Worm (Caenorhabditis elegans) whole organism, young adult: Measurements from ENCODE around the gene nhr-237.

Experiments used
- B0035.1 ChIP-seq: sonication (generic microtip); optimal IDR thresholded peaks from 2 replicates; lab custom pipeline; 2016; ENCODE audit warnings: missing genetic modification characterization, mild to moderate bottlenecking, missing compliant biosample characterization, missing genotype, missing genetic modification reagents
- B0336.3 ChIP-seq: fragments of 200-800 bp; sonication (Bioruptor generic); IDR thresholded peaks from 2 replicates; pipeline ENCODE4 v1.3.6; 2022; ENCODE audit warnings: missing genetic modification characterization, missing compliant biosample characterization
- C06A6.2 ChIP-seq: fragments of 200-800 bp; sonication (Bioruptor generic); conservative IDR thresholded peaks from 2 replicates; pipeline ENCODE4 v1.3.6; 2022; ENCODE audit warnings: missing genetic modification characterization, missing compliant biosample characterization
- F22D6.2 ChIP-seq: sonication (generic microtip); optimal IDR thresholded peaks from 2 replicates; lab custom pipeline; 2016; ENCODE audit warnings: mild to moderate bottlenecking, missing genetic modification characterization, missing compliant biosample characterization
- K12H6.12 ChIP-seq: fragments of 200-800 bp; sonication (Bioruptor generic); optimal IDR thresholded peaks from 2 replicates; lab custom pipeline; 2018; ENCODE audit warnings: mild to moderate bottlenecking, missing genetic modification characterization, missing compliant biosample characterization
- T26A5.8 ChIP-seq: sonication (generic microtip); optimal IDR thresholded peaks from 2 replicates; lab custom pipeline; 2016; ENCODE audit warnings: missing genetic modification characterization, missing compliant biosample characterization
- Y53F4B.3 ChIP-seq: fragments of 200-800 bp; sonication (Bioruptor generic); IDR thresholded peaks from 2 replicates; pipeline ENCODE4 v1.3.6; 2022; ENCODE audit warnings: missing genetic modification reagents, missing genetic modification characterization, missing compliant biosample characterization
- Y53G8AR.9 ChIP-seq: fragments of 200-800 bp; sonication (Bioruptor generic); conservative IDR thresholded peaks from 2 replicates; pipeline ENCODE4 v1.3.6; 2022; ENCODE audit warnings: missing genetic modification reagents, missing genetic modification characterization, missing compliant biosample characterization
- Y56A3A.18 ChIP-seq: fragments of 200-800 bp; sonication (Bioruptor generic); IDR thresholded peaks from 2 replicates; pipeline ENCODE4 v1.3.6; 2022; ENCODE audit warnings: missing genetic modification reagents, missing genetic modification characterization, missing compliant biosample characterization
- Y79H2A.3 ChIP-seq: fragments of 200-800 bp; sonication (Bioruptor generic); conservative IDR thresholded peaks from 2 replicates; pipeline ENCODE4 v1.3.6; 2022; ENCODE audit warnings: missing genetic modification reagents, missing genetic modification characterization, missing compliant biosample characterization
- akir-1 ChIP-seq: fragments of 200-800 bp; sonication (Bioruptor generic); optimal IDR thresholded peaks from 2 replicates; lab custom pipeline; 2018; ENCODE audit warnings: mild to moderate bottlenecking, missing genetic modification characterization, moderate library complexity, missing compliant biosample characterization
- aptf-2 ChIP-seq: fragments of 200-800 bp; sonication (Bioruptor generic); conservative IDR thresholded peaks from 2 replicates; pipeline ENCODE4 v1.3.6; 2022; ENCODE audit warnings: missing genetic modification reagents, missing genetic modification characterization, missing compliant biosample characterization
- attf-3 ChIP-seq: fragments of 200-800 bp; sonication (Bioruptor generic); conservative IDR thresholded peaks from 2 replicates; pipeline ENCODE4 v1.3.6; 2022; ENCODE audit warnings: missing genetic modification reagents, missing genetic modification characterization, missing compliant biosample characterization
- bed-2 ChIP-seq: fragments of 200-800 bp; sonication (Bioruptor generic); IDR thresholded peaks from 2 replicates; pipeline ENCODE4 v1.3.6; 2022; ENCODE audit warnings: missing genetic modification reagents, missing genetic modification characterization, missing compliant biosample characterization
- ccch-3 ChIP-seq: fragments of 200-800 bp; sonication (Bioruptor generic); optimal IDR thresholded peaks from 2 replicates; lab custom pipeline; 2018; ENCODE audit warnings: mild to moderate bottlenecking, missing genetic modification characterization, missing compliant biosample characterization
- cebp-1 ChIP-seq, 2 experiments: fragments of 200-800 bp in 1 of 2; sonication (Bioruptor generic) in 1 of 2; sonication (generic microtip) in 1 of 2; IDR thresholded peaks in 1 of 2; optimal IDR thresholded peaks in 1 of 2; 2 replicates each; pipeline versions ENCODE4 v1.3.6 to Lab custom; 2017 to 2022; ENCODE audit warnings: missing compliant biosample characterization in 2 of 2, missing genetic modification characterization in 2 of 2, mild to moderate bottlenecking in 1 of 2, missing genetic modification reagents in 1 of 2, moderate library complexity in 1 of 2
- cebp-2 ChIP-seq: fragments of 200-800 bp; sonication (Bioruptor generic); IDR thresholded peaks from 2 replicates; pipeline ENCODE4 v1.3.6; 2022; ENCODE audit warnings: missing genetic modification characterization, missing compliant biosample characterization
- ceh-40 ChIP-seq: fragments of 200-800 bp; sonication (Bioruptor generic); IDR thresholded peaks from 2 replicates; pipeline ENCODE4 v1.3.6; 2022; ENCODE audit warnings: missing genetic modification characterization, missing compliant biosample characterization
- dpff-1 ChIP-seq: sonication (generic microtip); optimal IDR thresholded peaks from 2 replicates; lab custom pipeline; 2017; ENCODE audit warnings: mild to moderate bottlenecking, missing genetic modification characterization, missing compliant biosample characterization
- dpl-1 ChIP-seq: fragments of 150-350 bp; optimal IDR thresholded peaks from 2 replicates; lab custom pipeline; 2014; ENCODE audit warnings: missing biosample characterization, missing genetic modification reagents, missing genetic modification characterization
- egrh-3 ChIP-seq: fragments of 200-800 bp; sonication (Bioruptor generic); IDR thresholded peaks from 2 replicates; pipeline ENCODE4 v1.3.6; 2022; ENCODE audit warnings: missing genetic modification reagents, missing genetic modification characterization, missing compliant biosample characterization
- gei-17 ChIP-seq: fragments of 200-800 bp; sonication (Bioruptor generic); optimal IDR thresholded peaks from 2 replicates; lab custom pipeline; 2018; ENCODE audit warnings: mild to moderate bottlenecking, missing genetic modification characterization, missing compliant biosample characterization
- him-1 ChIP-seq: sonication (generic microtip); optimal IDR thresholded peaks from 2 replicates; lab custom pipeline; 2016; ENCODE audit warnings: missing genotype, missing genetic modification reagents, missing genetic modification characterization, missing compliant biosample characterization
- hlh-12 ChIP-seq: sonication (generic microtip); optimal IDR thresholded peaks from 2 replicates; lab custom pipeline; 2016; ENCODE audit warnings: missing genetic modification characterization, missing compliant biosample characterization
- hlh-26 ChIP-seq: fragments of 200-800 bp; sonication (Bioruptor generic); conservative IDR thresholded peaks from 2 replicates; pipeline ENCODE4 v1.3.6; 2022; ENCODE audit warnings: missing genetic modification reagents, missing genetic modification characterization, missing compliant biosample characterization
- lin-40 ChIP-seq: sonication (generic microtip); optimal IDR thresholded peaks from 2 replicates; lab custom pipeline; 2016; ENCODE audit warnings: missing genetic modification characterization, mild to moderate bottlenecking, missing compliant biosample characterization, missing genotype, missing genetic modification reagents
- madf-3 ChIP-seq: fragments of 200-800 bp; sonication (Bioruptor generic); IDR thresholded peaks from 2 replicates; pipeline ENCODE4 v1.3.6; 2022; ENCODE audit warnings: missing genetic modification reagents, missing genetic modification characterization, missing compliant biosample characterization
- mcd-1 ChIP-seq: fragments of 200-800 bp; sonication (Bioruptor generic); IDR thresholded peaks from 2 replicates; pipeline ENCODE4 v1.3.6; 2022; ENCODE audit warnings: missing genetic modification reagents, missing genetic modification characterization, missing compliant biosample characterization
- mes-4 ChIP-seq: sonication (generic microtip); optimal IDR thresholded peaks from 2 replicates; lab custom pipeline; 2016; ENCODE audit warnings: missing genotype, missing genetic modification characterization, missing compliant biosample characterization
- nfya-1 ChIP-seq: sonication (generic microtip); optimal IDR thresholded peaks from 2 replicates; lab custom pipeline; 2017; ENCODE audit warnings: antibody characterized with exemption, missing compliant biosample characterization, missing genetic modification characterization, borderline replicate concordance; ENCODE audit not compliant: insufficient read depth
- nfya-2 ChIP-seq: fragments of 200-800 bp; sonication (Bioruptor generic); IDR thresholded peaks from 2 replicates; pipeline ENCODE4 v1.3.6; 2022; ENCODE audit warnings: missing genetic modification reagents, missing genetic modification characterization, missing compliant biosample characterization
- pbrm-1 ChIP-seq: fragments of 200-800 bp; sonication (Bioruptor generic); IDR thresholded peaks from 2 replicates; pipeline ENCODE4 v1.3.6; 2022; ENCODE audit warnings: missing genetic modification reagents, missing genetic modification characterization, missing compliant biosample characterization
- rpc-1 ChIP-seq, 2 experiments: fragments of 150-350 bp in 1 of 2; sonication (generic microtip) in 1 of 2; optimal IDR thresholded peaks; 2 replicates each; lab custom pipeline; 2014 to 2018; ENCODE audit warnings: missing biosample characterization in 1 of 2, missing genetic modification characterization in 1 of 2, missing genetic modification reagents in 1 of 2, missing genotype in 1 of 2
- sea-2 ChIP-seq: fragments of 200-800 bp; sonication (Bioruptor generic); IDR thresholded peaks from 2 replicates; pipeline ENCODE4 v1.3.6; 2022; ENCODE audit warnings: missing genetic modification characterization, missing compliant biosample characterization
- sptf-2 ChIP-seq: fragments of 200-800 bp; sonication (Bioruptor generic); optimal IDR thresholded peaks from 2 replicates; lab custom pipeline; 2018; ENCODE audit warnings: mild to moderate bottlenecking, missing genetic modification characterization, missing compliant biosample characterization
- tlf-1 ChIP-seq: fragments of 200-800 bp; sonication (Bioruptor generic); optimal IDR thresholded peaks from 2 replicates; lab custom pipeline; 2018; ENCODE audit warnings: mild to moderate bottlenecking, missing genetic modification characterization, missing compliant biosample characterization
- xnd-1 ChIP-seq: sonication (generic microtip); optimal IDR thresholded peaks from 2 replicates; lab custom pipeline; 2016; ENCODE audit warnings: missing genotype, missing genetic modification reagents, missing genetic modification characterization, missing compliant biosample characterization
- zfh-2 ChIP-seq: fragments of 200-800 bp; sonication (Bioruptor generic); conservative IDR thresholded peaks from 2 replicates; pipeline ENCODE4 v1.3.6; 2022; ENCODE audit warnings: missing genetic modification reagents, missing genetic modification characterization, missing compliant biosample characterization
- zim-3 ChIP-seq: sonication (generic microtip); optimal IDR thresholded peaks from 2 replicates; lab custom pipeline; 2017; ENCODE audit warnings: mild to moderate bottlenecking, missing genetic modification characterization, moderate library complexity, missing compliant biosample characterization
- ztf-26 ChIP-seq: sonication (generic microtip); optimal IDR thresholded peaks from 2 replicates; lab custom pipeline; 2017; ENCODE audit warnings: missing genetic modification characterization, missing compliant biosample characterization
- ztf-6 ChIP-seq: fragments of 200-800 bp; sonication (Bioruptor generic); IDR thresholded peaks from 2 replicates; pipeline ENCODE4 v1.3.6; 2022; ENCODE audit warnings: missing genetic modification reagents, missing genetic modification characterization, missing compliant biosample characterization

The nhr-237 gene

DNA sequence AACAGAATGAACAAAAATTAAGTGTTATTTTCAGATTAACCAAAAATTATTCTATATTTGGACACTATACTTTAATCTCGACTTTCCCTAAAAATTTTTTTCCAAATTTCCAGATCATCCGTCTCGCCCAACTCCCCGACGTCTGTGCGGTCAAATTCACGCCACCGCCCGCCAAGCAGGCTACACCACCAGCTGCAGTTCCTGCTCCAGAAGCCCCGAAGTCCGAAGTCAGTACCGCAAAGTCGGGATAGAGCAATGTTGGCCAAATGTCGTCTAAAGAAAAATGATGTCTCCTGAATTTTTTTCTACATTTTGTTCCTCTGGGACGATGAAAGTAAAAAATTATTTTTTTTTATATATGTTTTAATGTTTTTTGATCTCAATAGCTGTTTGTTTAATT lies 16.1 kb upstream of the nhr-237 start:
- TF ChIP-seq Y53F4B.3 (GFP tag; lab: Robert Waterston, UW), result no peak
- 0 out of 2 replicates have a peak, but pooled peaks have one; percentile 55 for TF ChIP-seq nfya-2 (GFP tag; lab: Robert Waterston, UW)

DNA sequence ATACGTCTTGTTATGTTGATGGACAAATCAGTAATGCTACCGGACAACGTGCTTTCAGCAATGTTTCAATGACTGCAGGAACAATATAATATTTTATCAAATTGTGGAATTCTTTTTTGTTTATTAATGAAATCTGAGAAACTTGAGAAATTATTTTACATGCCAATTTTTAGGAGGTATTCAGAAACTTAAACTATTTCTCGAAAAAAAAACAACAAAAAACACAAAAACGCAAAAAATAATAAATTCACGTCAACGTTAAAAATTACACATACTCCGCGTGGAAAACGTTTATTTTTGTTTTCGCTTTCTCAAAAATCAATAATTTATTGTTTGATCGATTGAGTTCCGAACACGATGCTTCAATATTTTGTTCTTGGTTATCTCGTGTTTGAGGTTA lies 15.6 kb upstream of the nhr-237 start, which contains the start of gene Y46H3D.1:
Y46H3D.1 (plus strand) TSS at position 301 of the 400 bp plus-strand sequence.
- TF ChIP-seq dpl-1 (GFP tag; lab: Kevin White, UChicago) (no peak), akir-1 (GFP tag; lab: Kevin White, UChicago) (no peak), Y53G8AR.9 (GFP tag; lab: Robert Waterston, UW) (no peak), pbrm-1 (GFP tag; lab: Robert Waterston, UW) (no peak), hlh-12 (no peak), zim-3 (tag; lab: Kevin White, UChicago) (no peak), zfh-2 (GFP tag; lab: Robert Waterston, UW) (no peak), B0035.1 (tag; lab: Kevin White, UChicago) (no peak), lin-40 (tag; lab: Kevin White, UChicago) (no peak), hlh-26 (GFP tag; lab: Robert Waterston, UW) (no peak), T26A5.8 (tag; lab: Kevin White, UChicago) (no peak), egrh-3 (no peak), attf-3 (no peak), Y53F4B.3 (GFP tag; lab: Robert Waterston, UW) (no peak), mes-4 (tag; lab: Kevin White, UChicago) (no peak), rpc-1 (optimal IDR thresholded peaks at IDR 0.05; lab: Kevin White, UChicago) (no peak), rpc-1 (tag; optimal IDR thresholded peaks at IDR 0.05; lab: Kevin White, UChicago) (no peak), madf-3 (no peak)

DNA sequence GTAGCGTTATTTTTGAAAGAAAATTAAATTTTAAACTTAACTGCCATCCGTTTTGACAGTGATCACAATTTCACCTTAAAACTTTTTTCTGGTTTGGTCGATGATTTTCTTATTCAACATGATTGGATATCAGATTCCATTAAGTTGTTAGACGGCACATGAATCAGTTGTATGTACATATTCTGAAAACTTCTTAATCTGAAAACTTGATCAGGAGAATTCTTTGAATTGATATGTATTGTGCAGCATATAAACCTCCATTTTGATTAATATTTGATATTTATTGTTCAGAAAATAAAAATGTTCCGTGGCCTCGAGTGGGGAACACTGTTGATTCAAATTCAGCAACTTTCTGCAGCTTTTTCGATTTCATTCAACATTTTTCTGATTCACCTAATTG lies 13.4 kb upstream of the nhr-237 start, which contains the start of gene str-221:
str-221 (plus strand) TSS at position 301 of the 400 bp plus-strand sequence.
- no peak for TF ChIP-seq xnd-1
- no peak for TF ChIP-seq him-1 (tag; lab: Kevin White, UChicago)
- no peak for TF ChIP-seq ceh-40 (GFP tag; lab: Robert Waterston, UW)
- no peak for TF ChIP-seq cebp-2
- TF ChIP-seq F22D6.2, result no peak
- no peak for TF ChIP-seq dpff-1 (tag; lab: Kevin White, UChicago)

DNA sequence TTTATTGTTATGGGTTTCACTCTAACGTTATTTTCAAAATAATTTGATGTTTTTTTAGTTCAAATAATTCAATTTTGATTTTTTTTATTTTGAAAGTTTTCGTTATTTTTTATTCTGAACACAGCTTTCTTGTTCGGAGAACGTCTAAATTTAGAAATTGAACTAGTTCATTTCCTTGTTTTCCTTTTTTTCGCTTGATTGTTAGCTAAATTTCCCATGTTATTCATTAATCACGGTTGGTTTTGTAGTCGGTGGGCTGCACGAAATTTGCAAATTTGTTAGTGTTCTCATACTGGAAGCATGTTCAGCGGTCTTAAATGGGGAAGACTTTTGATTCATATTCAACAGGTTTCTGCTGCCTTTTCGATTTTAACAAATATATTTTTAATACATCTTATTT lies 9.2 kb upstream of the nhr-237 start, which contains the start of gene str-222:
str-222 (plus strand) TSS at position 301 of the 400 bp plus-strand sequence.
- TF ChIP-seq Y56A3A.18, result no peak
- TF ChIP-seq nfya-1 (tag; lab: Kevin White, UChicago), result no peak
- no peak for TF ChIP-seq aptf-2
- TF ChIP-seq bed-2, result no peak
- TF ChIP-seq dpl-1 (GFP tag; lab: Kevin White, UChicago), result no peak
- TF ChIP-seq ccch-3, result no peak
- TF ChIP-seq ceh-40 (GFP tag; lab: Robert Waterston, UW), result no peak
- TF ChIP-seq egrh-3, result no peak

DNA sequence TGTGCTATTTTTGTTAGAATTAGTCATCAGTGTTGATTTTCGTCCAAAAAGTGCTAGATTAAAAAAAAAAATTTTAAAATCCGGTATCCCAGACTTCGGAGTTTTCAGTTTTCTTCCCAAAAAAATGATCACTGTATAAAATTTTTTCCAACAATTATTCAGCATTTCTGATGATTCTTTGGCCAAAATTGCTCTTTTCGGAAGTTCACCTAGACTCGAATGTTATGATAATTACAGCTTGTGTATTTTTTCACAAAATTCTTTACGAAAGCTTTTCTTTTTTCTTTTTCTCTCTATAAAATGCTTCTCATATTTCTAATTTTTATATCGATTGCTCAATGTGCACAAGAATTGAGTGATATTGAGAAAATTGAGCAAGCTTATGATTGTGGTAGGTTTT lies 5.1 kb upstream of the nhr-237 start, which contains the start of gene irld-17:
irld-17 (plus strand) TSS at position 301 of the 400 bp plus-strand sequence.
- no peak for TF ChIP-seq ztf-6 (GFP tag; lab: Robert Waterston, UW)

DNA sequence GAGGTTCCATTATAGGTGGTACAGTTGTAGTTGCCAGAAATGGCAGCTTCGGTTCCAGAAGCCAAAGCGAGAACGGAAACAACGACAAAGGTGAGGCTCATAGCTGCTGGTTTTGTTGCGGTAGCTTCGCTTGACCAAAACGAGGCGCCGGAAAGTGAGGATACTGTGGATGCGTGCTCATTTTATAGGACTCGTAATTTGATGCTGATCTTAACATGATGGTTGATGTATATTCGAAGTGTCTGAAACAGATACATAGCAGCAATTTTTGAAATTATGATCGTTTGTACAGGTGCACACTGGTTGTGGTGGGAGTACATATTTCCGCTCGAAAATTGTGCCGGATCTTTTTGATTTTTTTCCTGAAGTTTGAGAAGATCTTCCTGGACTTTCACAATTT lies 4.5 kb upstream of the nhr-237 start, which contains the start of gene Y46H3D.8:
Y46H3D.8 (minus strand) TSS at position 101 of the 400 bp plus-strand sequence.
- TF ChIP-seq ztf-26 (tag; lab: Kevin White, UChicago) (no peak), sea-2 (GFP tag; lab: Robert Waterston, UW) (no peak), cebp-1 (GFP tag; IDR thresholded peaks at IDR 0.05; lab: Robert Waterston, UW) (no peak), cebp-1 (tag; optimal IDR thresholded peaks at IDR 0.05; lab: Kevin White, UChicago) (no peak), gei-17 (GFP tag; lab: Kevin White, UChicago) (no peak), K12H6.12 (tag; lab: Kevin White, UChicago) (no peak), Y79H2A.3 (GFP tag; lab: Robert Waterston, UW) (no peak), C06A6.2 (no peak), mcd-1 (GFP tag; lab: Robert Waterston, UW) (no peak), tlf-1 (GFP tag; lab: Kevin White, UChicago) (no peak), nfya-1 (tag; lab: Kevin White, UChicago) (no peak), sptf-2 (GFP tag; lab: Kevin White, UChicago) (no peak), akir-1 (GFP tag; lab: Kevin White, UChicago) (no peak), B0336.3 (GFP tag; lab: Robert Waterston, UW) (no peak), B0035.1 (tag; lab: Kevin White, UChicago) (no peak)
